Worm (Caenorhabditis elegans) whole organism, young adult: ENCODE data around the gene C44B11.6.

ENCODE experiments used
- B0035.1 ChIP-seq: sonication (generic microtip); optimal IDR thresholded peaks from 2 replicates; lab custom pipeline; 2016; ENCODE audit warnings: missing genetic modification characterization, mild to moderate bottlenecking, missing compliant biosample characterization, missing genotype, missing genetic modification reagents
- B0336.3 ChIP-seq: fragments of 200-800 bp; sonication (Bioruptor generic); IDR thresholded peaks from 2 replicates; pipeline ENCODE4 v1.3.6; 2022; ENCODE audit warnings: missing genetic modification characterization, missing compliant biosample characterization
- C06A6.2 ChIP-seq: fragments of 200-800 bp; sonication (Bioruptor generic); conservative IDR thresholded peaks from 2 replicates; pipeline ENCODE4 v1.3.6; 2022; ENCODE audit warnings: missing genetic modification characterization, missing compliant biosample characterization
- D2030.7 ChIP-seq: fragments of 200-800 bp; sonication (Bioruptor generic); IDR thresholded peaks from 2 replicates; pipeline ENCODE4 v1.3.6; 2022; ENCODE audit warnings: missing genetic modification reagents, missing genetic modification characterization, missing compliant biosample characterization
- F22D6.2 ChIP-seq: sonication (generic microtip); optimal IDR thresholded peaks from 2 replicates; lab custom pipeline; 2016; ENCODE audit warnings: mild to moderate bottlenecking, missing genetic modification characterization, missing compliant biosample characterization
- F49E8.2 ChIP-seq: sonication (generic microtip); optimal IDR thresholded peaks from 3 replicates; lab custom pipeline; 2017; ENCODE audit warnings: missing genetic modification characterization, mild to moderate bottlenecking, missing compliant biosample characterization, antibody characterized with exemption, moderate library complexity; ENCODE audit not compliant: insufficient read depth
- F55B11.4 ChIP-seq: sonication (generic microtip); optimal IDR thresholded peaks from 2 replicates; lab custom pipeline; 2016; ENCODE audit warnings: missing compliant biosample characterization, missing genetic modification characterization, borderline replicate concordance; ENCODE audit not compliant: insufficient read depth
- F57A8.1 ChIP-seq: fragments of 200-800 bp; sonication (Bioruptor generic); optimal IDR thresholded peaks from 2 replicates; lab custom pipeline; 2018; ENCODE audit warnings: mild to moderate bottlenecking, missing genetic modification characterization, moderate library complexity, missing compliant biosample characterization
- K11D2.4 ChIP-seq: fragments of 200-800 bp; sonication (Bioruptor generic); IDR thresholded peaks from 2 replicates; pipeline ENCODE4 v1.3.6; 2022; ENCODE audit warnings: missing genetic modification reagents, missing genetic modification characterization, missing compliant biosample characterization
- K12H6.12 ChIP-seq: fragments of 200-800 bp; sonication (Bioruptor generic); optimal IDR thresholded peaks from 2 replicates; lab custom pipeline; 2018; ENCODE audit warnings: mild to moderate bottlenecking, missing genetic modification characterization, missing compliant biosample characterization
- Y79H2A.3 ChIP-seq: fragments of 200-800 bp; sonication (Bioruptor generic); conservative IDR thresholded peaks from 2 replicates; pipeline ENCODE4 v1.3.6; 2022; ENCODE audit warnings: missing genetic modification reagents, missing genetic modification characterization, missing compliant biosample characterization
- Y95B8A.8 ChIP-seq: fragments of 200-800 bp; sonication (Bioruptor generic); IDR thresholded peaks from 2 replicates; pipeline ENCODE4 v1.3.6; 2022; ENCODE audit warnings: missing genetic modification reagents, missing genetic modification characterization, missing compliant biosample characterization
- akir-1 ChIP-seq: fragments of 200-800 bp; sonication (Bioruptor generic); optimal IDR thresholded peaks from 2 replicates; lab custom pipeline; 2018; ENCODE audit warnings: mild to moderate bottlenecking, missing genetic modification characterization, moderate library complexity, missing compliant biosample characterization
- attf-5 ChIP-seq: fragments of 200-800 bp; sonication (Bioruptor generic); optimal IDR thresholded peaks from 2 replicates; lab custom pipeline; 2018; ENCODE audit warnings: mild to moderate bottlenecking, missing genetic modification characterization, missing compliant biosample characterization
- ccch-3 ChIP-seq: fragments of 200-800 bp; sonication (Bioruptor generic); optimal IDR thresholded peaks from 2 replicates; lab custom pipeline; 2018; ENCODE audit warnings: mild to moderate bottlenecking, missing genetic modification characterization, missing compliant biosample characterization
- cebp-1 ChIP-seq, 2 experiments: fragments of 200-800 bp in 1 of 2; sonication (Bioruptor generic) in 1 of 2; sonication (generic microtip) in 1 of 2; IDR thresholded peaks in 1 of 2; optimal IDR thresholded peaks in 1 of 2; 2 replicates each; pipeline versions ENCODE4 v1.3.6 to Lab custom; 2017 to 2022; ENCODE audit warnings: missing compliant biosample characterization in 2 of 2, missing genetic modification characterization in 2 of 2, mild to moderate bottlenecking in 1 of 2, missing genetic modification reagents in 1 of 2, moderate library complexity in 1 of 2
- ceh-100 ChIP-seq: fragments of 200-800 bp; sonication (Bioruptor generic); IDR thresholded peaks from 2 replicates; pipeline ENCODE4 v1.3.6; 2022; ENCODE audit warnings: missing genetic modification reagents, missing genetic modification characterization, missing compliant biosample characterization
- ceh-27 ChIP-seq: fragments of 200-800 bp; sonication (Bioruptor generic); optimal IDR thresholded peaks from 2 replicates; lab custom pipeline; 2018; ENCODE audit warnings: mild to moderate bottlenecking, missing genetic modification characterization, moderate library complexity, missing compliant biosample characterization
- ceh-79 ChIP-seq: sonication (generic microtip); optimal IDR thresholded peaks from 2 replicates; lab custom pipeline; 2017; ENCODE audit warnings: mild to moderate bottlenecking, missing genetic modification characterization, missing compliant biosample characterization
- dpl-1 ChIP-seq: fragments of 150-350 bp; optimal IDR thresholded peaks from 2 replicates; lab custom pipeline; 2014; ENCODE audit warnings: missing biosample characterization, missing genetic modification reagents, missing genetic modification characterization
- ekl-4 ChIP-seq: fragments of 200-800 bp; sonication (Bioruptor generic); IDR thresholded peaks from 2 replicates; pipeline ENCODE4 v1.3.6; 2022; ENCODE audit warnings: missing genetic modification reagents, missing genetic modification characterization, missing compliant biosample characterization
- ets-4 ChIP-seq: fragments of 200-800 bp; sonication (Bioruptor generic); optimal IDR thresholded peaks from 2 replicates; lab custom pipeline; 2018; ENCODE audit warnings: mild to moderate bottlenecking, missing genetic modification characterization, missing compliant biosample characterization
- fkh-3 ChIP-seq: sonication (generic microtip); optimal IDR thresholded peaks from 2 replicates; lab custom pipeline; 2016; ENCODE audit warnings: mild to moderate bottlenecking, missing genetic modification characterization, missing compliant biosample characterization
- gei-17 ChIP-seq: fragments of 200-800 bp; sonication (Bioruptor generic); optimal IDR thresholded peaks from 2 replicates; lab custom pipeline; 2018; ENCODE audit warnings: mild to moderate bottlenecking, missing genetic modification characterization, missing compliant biosample characterization
- him-1 ChIP-seq: sonication (generic microtip); optimal IDR thresholded peaks from 2 replicates; lab custom pipeline; 2016; ENCODE audit warnings: missing genotype, missing genetic modification reagents, missing genetic modification characterization, missing compliant biosample characterization
- hlh-12 ChIP-seq: sonication (generic microtip); optimal IDR thresholded peaks from 2 replicates; lab custom pipeline; 2016; ENCODE audit warnings: missing genetic modification characterization, missing compliant biosample characterization
- hsf-1 ChIP-seq: fragments of 200-800 bp; sonication (Bioruptor generic); IDR thresholded peaks from 2 replicates; pipeline ENCODE4 v1.3.6; 2022; ENCODE audit warnings: missing genetic modification reagents, missing genetic modification characterization, missing compliant biosample characterization
- lin-35 ChIP-seq, 3 experiments: fragments of 150-350 bp in 2 of 3; sonication (generic microtip) in 1 of 3; optimal IDR thresholded peaks; 2 replicates each; lab custom pipeline; 2014 to 2018; ENCODE audit warnings: missing biosample characterization in 3 of 3, missing genetic modification characterization in 3 of 3, missing genetic modification reagents in 3 of 3
- lir-1 ChIP-seq: fragments of 200-800 bp; sonication (Bioruptor generic); conservative IDR thresholded peaks from 2 replicates; pipeline ENCODE4 v1.3.6; 2022; ENCODE audit warnings: missing genetic modification reagents, missing genetic modification characterization, missing compliant biosample characterization
- lsl-1 ChIP-seq: fragments of 200-800 bp; sonication (Bioruptor generic); optimal IDR thresholded peaks from 2 replicates; lab custom pipeline; 2018; ENCODE audit warnings: mild to moderate bottlenecking, missing genetic modification characterization, moderate library complexity, missing compliant biosample characterization
- lsy-27 ChIP-seq: sonication (generic microtip); optimal IDR thresholded peaks from 2 replicates; lab custom pipeline; 2017; ENCODE audit warnings: missing genetic modification characterization, mild to moderate bottlenecking, missing compliant biosample characterization, antibody characterized with exemption, missing genotype, borderline replicate concordance; ENCODE audit not compliant: insufficient read depth
- madf-3 ChIP-seq: fragments of 200-800 bp; sonication (Bioruptor generic); IDR thresholded peaks from 2 replicates; pipeline ENCODE4 v1.3.6; 2022; ENCODE audit warnings: missing genetic modification reagents, missing genetic modification characterization, missing compliant biosample characterization
- nfya-2 ChIP-seq: fragments of 200-800 bp; sonication (Bioruptor generic); IDR thresholded peaks from 2 replicates; pipeline ENCODE4 v1.3.6; 2022; ENCODE audit warnings: missing genetic modification reagents, missing genetic modification characterization, missing compliant biosample characterization
- nhr-120 ChIP-seq: fragments of 200-800 bp; sonication (Bioruptor generic); IDR thresholded peaks from 2 replicates; pipeline ENCODE4 v1.3.6; 2022; ENCODE audit warnings: missing genetic modification characterization, missing compliant biosample characterization
- pha-4 ChIP-seq: fragments of 150-350 bp; sonication (generic microtip); optimal IDR thresholded peaks from 2 replicates; lab custom pipeline; 2014; ENCODE audit warnings: missing biosample characterization, missing genetic modification reagents, missing genetic modification characterization
- rec-8 ChIP-seq, 2 experiments: sonication (generic microtip); optimal IDR thresholded peaks; 2 replicates each; lab custom pipeline; 2016; ENCODE audit warnings: mild to moderate bottlenecking in 2 of 2, missing genetic modification characterization in 2 of 2, missing genetic modification reagents in 2 of 2, missing genotype in 2 of 2, missing biosample characterization in 1 of 2, missing compliant biosample characterization in 1 of 2, moderate library complexity in 1 of 2
- repo-1 ChIP-seq: sonication (generic microtip); optimal IDR thresholded peaks from 2 replicates; lab custom pipeline; 2017; ENCODE audit warnings: mild to moderate bottlenecking, missing genetic modification characterization, missing compliant biosample characterization
- snpc-1.1 ChIP-seq: sonication (generic microtip); optimal IDR thresholded peaks from 2 replicates; lab custom pipeline; 2017; ENCODE audit warnings: missing genetic modification characterization, mild to moderate bottlenecking, missing compliant biosample characterization, antibody characterized with exemption, moderate library complexity, missing genotype, missing genetic modification reagents; ENCODE audit not compliant: insufficient read depth
- snpc-3.4 ChIP-seq: sonication (generic microtip); optimal IDR thresholded peaks from 2 replicates; lab custom pipeline; 2017; ENCODE audit warnings: missing genetic modification characterization, mild to moderate bottlenecking, missing compliant biosample characterization, antibody characterized with exemption, moderate library complexity, missing genotype, missing genetic modification reagents
- unc-130 ChIP-seq: sonication (generic microtip); optimal IDR thresholded peaks from 2 replicates; lab custom pipeline; 2016; ENCODE audit warnings: missing genetic modification reagents, missing genetic modification characterization, missing compliant biosample characterization
- zfh-2 ChIP-seq: fragments of 200-800 bp; sonication (Bioruptor generic); conservative IDR thresholded peaks from 2 replicates; pipeline ENCODE4 v1.3.6; 2022; ENCODE audit warnings: missing genetic modification reagents, missing genetic modification characterization, missing compliant biosample characterization
- zim-3 ChIP-seq: sonication (generic microtip); optimal IDR thresholded peaks from 2 replicates; lab custom pipeline; 2017; ENCODE audit warnings: mild to moderate bottlenecking, missing genetic modification characterization, moderate library complexity, missing compliant biosample characterization
- ztf-22 ChIP-seq: fragments of 200-800 bp; sonication (Bioruptor generic); optimal IDR thresholded peaks from 2 replicates; lab custom pipeline; 2018; ENCODE audit warnings: mild to moderate bottlenecking, missing genetic modification characterization, moderate library complexity, missing compliant biosample characterization

Gene C44B11.6

DNA sequence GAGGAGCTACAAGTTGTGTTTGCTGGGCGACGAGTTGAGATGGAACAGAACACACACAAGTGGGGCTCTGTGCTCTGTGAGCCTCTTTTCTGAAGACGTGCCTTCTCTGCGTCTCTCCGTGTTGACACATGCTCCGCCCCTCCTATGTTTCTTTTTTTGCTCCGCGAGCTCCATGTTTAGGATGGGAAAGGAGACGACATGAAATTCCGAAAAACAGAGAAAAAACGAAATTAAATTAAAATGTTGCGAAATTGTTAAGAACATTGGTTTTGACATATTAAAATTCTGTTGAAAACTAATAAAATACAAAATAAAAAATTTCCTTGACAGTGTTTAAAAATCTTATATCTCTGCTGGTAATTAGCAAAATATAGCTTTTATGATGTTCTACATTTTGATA is 13.8 kb upstream of the C44B11.6 start, which contains the start of gene mec-12:
mec-12 (minus strand) TSS at position 91 of the 400 bp plus-strand sequence.
- TF ChIP-seq hsf-1 (GFP tag; lab: Robert Waterston, UW) (no peak), zfh-2 (GFP tag; lab: Robert Waterston, UW) (0 out of 2 replicates have a peak, but pooled peaks have one; percentile 11), cebp-1 (GFP tag; IDR thresholded peaks at IDR 0.05; lab: Robert Waterston, UW) (no peak), cebp-1 (tag; optimal IDR thresholded peaks at IDR 0.05; lab: Kevin White, UChicago) (peak; percentile 75)
- TF ChIP-seq, all 124 proteins: peak for 2

- no peak for TF ChIP-seq lin-35 (GFP tag; optimal IDR thresholded peaks at IDR 0.05; lab: Kevin White, UChicago)
- no peak for TF ChIP-seq nhr-120 (GFP tag; lab: Robert Waterston, UW)
- TF ChIP-seq lsy-27: no peak
- no peak for TF ChIP-seq ccch-3 (GFP tag; lab: Kevin White, UChicago)
- no peak for TF ChIP-seq B0035.1 (tag; lab: Kevin White, UChicago)
- no peak for TF ChIP-seq F55B11.4 (tag; lab: Kevin White, UChicago)
- TF ChIP-seq repo-1: no peak
- no peak for TF ChIP-seq madf-3 (GFP tag; lab: Robert Waterston, UW)
- no peak for TF ChIP-seq ztf-22 (GFP tag; lab: Kevin White, UChicago)
- TF ChIP-seq Y95B8A.8 (GFP tag; lab: Robert Waterston, UW): no peak
- TF ChIP-seq cebp-1 (GFP tag; IDR thresholded peaks at IDR 0.05; lab: Robert Waterston, UW): no peak
- TF ChIP-seq cebp-1 (tag; optimal IDR thresholded peaks at IDR 0.05; lab: Kevin White, UChicago): no peak
- no peak for TF ChIP-seq K11D2.4 (GFP tag; lab: Robert Waterston, UW)
- no peak for TF ChIP-seq ekl-4 (GFP tag; lab: Robert Waterston, UW)
- no peak for TF ChIP-seq B0336.3
- TF ChIP-seq snpc-1.1 (tag; lab: Kevin White, UChicago): no peak
- no peak for TF ChIP-seq akir-1 (GFP tag; lab: Kevin White, UChicago)
- TF ChIP-seq ceh-79 (tag; lab: Kevin White, UChicago): no peak
- TF ChIP-seq unc-130 (GFP tag; lab: Kevin White, UChicago): no peak
- no peak for TF ChIP-seq him-1 (tag; lab: Kevin White, UChicago)
- TF ChIP-seq lsl-1: no peak
Observed at ce11 chrIII:3140227-3140626, 12.7 kb upstream of the C44B11.6 start.

DNA sequence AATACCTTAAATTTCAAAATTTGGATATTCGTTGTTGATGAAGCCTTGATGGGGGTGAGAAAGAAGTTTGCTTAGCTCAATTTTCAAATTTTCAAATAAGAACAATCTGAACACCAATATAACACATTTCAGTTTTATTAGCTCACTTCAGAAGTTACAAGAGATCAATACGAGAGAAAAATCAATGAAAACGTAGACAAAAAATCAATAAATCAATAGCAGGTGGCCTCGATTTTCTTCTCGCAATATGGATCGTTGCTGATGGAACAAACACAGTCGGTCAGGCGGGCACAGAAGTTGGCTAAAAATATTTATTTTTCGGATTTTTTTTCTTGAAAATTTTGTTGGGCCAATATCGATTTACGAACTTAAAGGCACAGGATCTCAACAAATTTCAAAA is 10.9 kb upstream of the C44B11.6 start:
- no peak for TF ChIP-seq B0336.3
- no peak for TF ChIP-seq cebp-1 (GFP tag; IDR thresholded peaks at IDR 0.05; lab: Robert Waterston, UW)
- TF ChIP-seq cebp-1 (tag; optimal IDR thresholded peaks at IDR 0.05; lab: Kevin White, UChicago): no peak
- TF ChIP-seq hlh-12 (tag; lab: Kevin White, UChicago): no peak
- TF ChIP-seq nfya-2 (GFP tag; lab: Robert Waterston, UW): no peak
- TF ChIP-seq ceh-100 (GFP tag; lab: Robert Waterston, UW): no peak
- no peak for TF ChIP-seq C06A6.2 (GFP tag; lab: Robert Waterston, UW)
- TF ChIP-seq snpc-3.4 (tag; lab: Kevin White, UChicago): no peak
- TF ChIP-seq Y79H2A.3 (GFP tag; lab: Robert Waterston, UW): no peak
- no peak for TF ChIP-seq F22D6.2 (tag; lab: Kevin White, UChicago)
- TF ChIP-seq ceh-27: no peak
- TF ChIP-seq lir-1 (GFP tag; lab: Robert Waterston, UW): no peak
- no peak for TF ChIP-seq K12H6.12 (tag; lab: Kevin White, UChicago)

ce11 chrIII:3143657-3144056 is 9.3 kb upstream of the C44B11.6 start, which contains the start of gene C44B11.4:
Gene C44B11.4, minus strand, starts transcription at chrIII:3143757.
- TF ChIP-seq D2030.7 (GFP tag; lab: Robert Waterston, UW) (no peak), attf-5 (GFP tag; lab: Kevin White, UChicago) (no peak), F49E8.2 (tag; lab: Kevin White, UChicago) (no peak), ets-4 (GFP tag; lab: Kevin White, UChicago) (no peak), dpl-1 (GFP tag; lab: Kevin White, UChicago) (no peak), F57A8.1 (no peak), gei-17 (GFP tag; lab: Kevin White, UChicago) (no peak), zim-3 (no peak), pha-4 (tag; lab: Kevin White, UChicago) (no peak), zfh-2 (GFP tag; lab: Robert Waterston, UW) (no peak), rec-8 (tag; optimal IDR thresholded peaks at IDR 0.05; lab: Kevin White, UChicago) (no peak), B0035.1 (tag; lab: Kevin White, UChicago) (no peak), fkh-3 (tag; lab: Kevin White, UChicago) (no peak)
